Fruit fly (Drosophila melanogaster) Kc167 (cell line): ENCODE measurements around the gene Vha26.

Source experiments
- Sin3A ChIP-seq: fragments of >200 bp; optimal IDR thresholded peaks from 2 replicates; lab custom pipeline; 2018; ENCODE audit warnings: missing external identifiers
- h ChIP-seq: fragments of >200 bp; optimal IDR thresholded peaks from 3 replicates; lab custom pipeline; 2018; ENCODE audit warnings: missing external identifiers
- psq ChIP-seq: fragments of >200 bp; optimal IDR thresholded peaks from 2 replicates; lab custom pipeline; 2017; ENCODE audit warnings: missing external identifiers
- ttk ChIP-seq: sonication (Bioruptor generic); optimal IDR thresholded peaks from 2 replicates; lab custom pipeline; 2017; ENCODE audit warnings: missing external identifiers

dm6 chr3R:5551593-5551992 is 40.0 kb upstream of the Vha26 start:
- TF ChIP-seq h (no peak), Sin3A (lab: Kevin White, UChicago) (no peak), psq (lab: Kevin White, UChicago) (no peak), ttk (lab: Kevin White, UChicago) (no peak)
